Worm (Caenorhabditis elegans): Measurements from ENCODE around the gene nra-1.

- TF ChIP-seq ceh-30 (tag; optimal IDR thresholded peaks at IDR 0.05) (no peak), unc-42 (tag; optimal IDR thresholded peaks at IDR 0.05) (no peak), fkh-10 (GFP tag; optimal IDR thresholded peaks at IDR 0.05) (no peak), pqm-1 (tag; optimal IDR thresholded peaks at IDR 0.05) (no peak), nhr-11 (tag; optimal IDR thresholded peaks at IDR 0.05) (no peak), pha-4 (tag; optimal IDR thresholded peaks at IDR 0.05) (no peak), dmd-4 (tag; optimal IDR thresholded peaks at IDR 0.05; ENCODE audit: borderline replicate concordance) (no peak), ama-1 (optimal IDR thresholded peaks at IDR 0.05) (no peak), lin-11 (tag; optimal IDR thresholded peaks at IDR 0.05) (no peak)
These were observed 35.5 kb downstream of the nra-1 start for ce11 chrIV:17248538-17248937.

All from whole organism, late embryonic.